Worm (Caenorhabditis elegans) whole organism, L1 larva: ENCODE results near the gene lgc-5.

Source experiments
- C04F5.9 ChIP-seq: sonication (generic microtip); optimal IDR thresholded peaks from 2 replicates; lab custom pipeline; 2016; ENCODE audit warnings: missing genetic modification characterization, missing compliant biosample characterization
- F16B12.6 ChIP-seq: fragments of 150-350 bp; optimal IDR thresholded peaks from 2 replicates; lab custom pipeline; 2014; ENCODE audit warnings: missing biosample characterization, missing genetic modification characterization
- alr-1 ChIP-seq: fragments of 200-800 bp; sonication (Bioruptor generic); optimal IDR thresholded peaks from 2 replicates; lab custom pipeline; 2018; ENCODE audit warnings: borderline replicate concordance, mild to moderate bottlenecking, missing genetic modification characterization, missing compliant biosample characterization
- aly-2 ChIP-seq: fragments of 150-350 bp; optimal IDR thresholded peaks from 2 replicates; lab custom pipeline; 2014; ENCODE audit warnings: missing biosample characterization, missing genetic modification characterization
- ama-1 ChIP-seq: fragments of 150-350 bp; optimal IDR thresholded peaks from 2 replicates; lab custom pipeline; 2014
- blmp-1 ChIP-seq: fragments of 150-350 bp; optimal IDR thresholded peaks from 2 replicates; lab custom pipeline; 2014; ENCODE audit warnings: missing biosample characterization, missing genetic modification characterization
- ceh-82 ChIP-seq, 3 experiments: fragments of 150-350 bp in 1 of 3; sonication (generic microtip) in 2 of 3; optimal IDR thresholded peaks; 2 replicates each; lab custom pipeline; 2014 to 2017; ENCODE audit warnings: missing biosample characterization in 3 of 3, missing genetic modification characterization in 3 of 3
- ceh-90 ChIP-seq: sonication (generic microtip); optimal IDR thresholded peaks from 2 replicates; lab custom pipeline; 2016; ENCODE audit warnings: missing genetic modification characterization, missing compliant biosample characterization
- efl-1 ChIP-seq, 4 experiments: fragments of 150-350 bp; optimal IDR thresholded peaks in 3 of 4; peaks in 1 of 4; 1 replicate in 1 of 4; 2 replicates in 3 of 4; lab custom pipeline; 2014; ENCODE audit warnings: missing biosample characterization in 2 of 4, missing genetic modification characterization in 2 of 4, missing genetic modification reagents in 2 of 4
- efl-3 ChIP-seq: fragments of 200-800 bp; sonication (Bioruptor generic); optimal IDR thresholded peaks from 2 replicates; lab custom pipeline; 2018; ENCODE audit warnings: mild to moderate bottlenecking, missing genetic modification characterization, missing compliant biosample characterization
- egl-27 ChIP-seq, 2 experiments: fragments of 150-350 bp in 1 of 2; sonication (generic microtip); optimal IDR thresholded peaks; 3 replicates each; lab custom pipeline; 2017 to 2018; ENCODE audit warnings: missing biosample characterization in 2 of 2, missing genetic modification characterization in 2 of 2, missing genetic modification reagents in 2 of 2
- ets-5 ChIP-seq: fragments of 200-800 bp; sonication (Bioruptor generic); IDR thresholded peaks from 2 replicates; pipeline ENCODE4 v1.3.6; 2022; ENCODE audit warnings: missing genetic modification characterization, missing compliant biosample characterization
- fkh-10 ChIP-seq: sonication (generic microtip); optimal IDR thresholded peaks from 2 replicates; lab custom pipeline; 2017; ENCODE audit warnings: missing biosample characterization, missing genetic modification reagents, missing genetic modification characterization
- fkh-4 ChIP-seq: sonication (generic microtip); optimal IDR thresholded peaks from 2 replicates; lab custom pipeline; 2016; ENCODE audit warnings: missing compliant biosample characterization, missing genetic modification characterization, borderline replicate concordance
- hlh-17 ChIP-seq: fragments of 200-800 bp; sonication (Bioruptor generic); optimal IDR thresholded peaks from 2 replicates; lab custom pipeline; 2018; ENCODE audit warnings: missing genetic modification characterization, mild to moderate bottlenecking, missing compliant biosample characterization, moderate library complexity, borderline replicate concordance
- hlh-4 ChIP-seq: sonication (generic microtip); optimal IDR thresholded peaks from 2 replicates; lab custom pipeline; 2016; ENCODE audit warnings: mild to moderate bottlenecking, missing genetic modification characterization, missing compliant biosample characterization
- irx-1 ChIP-seq: sonication (generic microtip); optimal IDR thresholded peaks from 2 replicates; lab custom pipeline; 2016; ENCODE audit warnings: missing genetic modification characterization, missing compliant biosample characterization
- jun-1 ChIP-seq: fragments of 150-350 bp; optimal IDR thresholded peaks from 2 replicates; lab custom pipeline; 2014; ENCODE audit warnings: missing biosample characterization, missing genetic modification reagents, missing genetic modification characterization
- lin-13 ChIP-seq: fragments of 150-350 bp; optimal IDR thresholded peaks from 2 replicates; lab custom pipeline; 2014; ENCODE audit warnings: missing biosample characterization, missing genetic modification reagents, missing genetic modification characterization
- lin-14 ChIP-seq: fragments of 200-800 bp; sonication (Bioruptor generic); optimal IDR thresholded peaks from 2 replicates; lab custom pipeline; 2018; ENCODE audit warnings: mild to moderate bottlenecking, missing genetic modification characterization, moderate library complexity, missing compliant biosample characterization
- lin-15B ChIP-seq: fragments of 150-350 bp; sonication (generic microtip); optimal IDR thresholded peaks from 3 replicates; lab custom pipeline; 2014; ENCODE audit warnings: missing biosample characterization, missing genetic modification characterization
- mab-9 ChIP-seq: fragments of 200-800 bp; sonication (Bioruptor generic); IDR thresholded peaks from 2 replicates; pipeline ENCODE4 v1.3.6; 2022; ENCODE audit warnings: missing genetic modification reagents, missing genetic modification characterization, missing compliant biosample characterization
- mdl-1 ChIP-seq, 2 experiments: fragments of 150-350 bp; optimal IDR thresholded peaks; 2 replicates each; lab custom pipeline; 2014 to 2017; ENCODE audit warnings: missing biosample characterization in 2 of 2, missing genetic modification characterization in 2 of 2, inconsistent platforms in 1 of 2
- nhr-47 ChIP-seq: sonication (generic microtip); optimal IDR thresholded peaks from 2 replicates; lab custom pipeline; 2016; ENCODE audit warnings: mild to moderate bottlenecking, missing genetic modification characterization, moderate library complexity, missing compliant biosample characterization
- nhr-76 ChIP-seq: sonication (generic microtip); optimal IDR thresholded peaks from 2 replicates; lab custom pipeline; 2017; ENCODE audit warnings: missing biosample characterization, missing genetic modification characterization
- nhr-77 ChIP-seq: fragments of 150-350 bp; optimal IDR thresholded peaks from 2 replicates; lab custom pipeline; 2014; ENCODE audit warnings: missing biosample characterization, missing genetic modification characterization
- nhr-84 ChIP-seq: sonication (generic microtip); optimal IDR thresholded peaks from 2 replicates; lab custom pipeline; 2017; ENCODE audit warnings: missing biosample characterization, missing genetic modification characterization
- nhr-85 ChIP-seq: sonication (generic microtip); peaks from one replicate; lab custom pipeline; 2016; ENCODE audit warnings: missing genetic modification characterization, inconsistent platforms, missing compliant biosample characterization
- pax-3 ChIP-seq: fragments of 200-800 bp; sonication (Bioruptor generic); optimal IDR thresholded peaks from 2 replicates; lab custom pipeline; 2018; ENCODE audit warnings: mild to moderate bottlenecking, missing genetic modification characterization, moderate library complexity, missing compliant biosample characterization
- pqm-1 ChIP-seq: sonication (generic microtip); optimal IDR thresholded peaks from 3 replicates; lab custom pipeline; 2017; ENCODE audit warnings: missing biosample characterization, missing genetic modification characterization
- skn-1 ChIP-seq: fragments of 150-350 bp; optimal IDR thresholded peaks from 2 replicates; lab custom pipeline; 2014; ENCODE audit warnings: missing biosample characterization, missing genetic modification characterization
- snu-23 ChIP-seq: sonication (generic microtip); optimal IDR thresholded peaks from 2 replicates; lab custom pipeline; 2016; ENCODE audit warnings: missing genetic modification characterization, missing compliant biosample characterization
- sup-37 ChIP-seq: fragments of 200-800 bp; sonication (Bioruptor generic); optimal IDR thresholded peaks from 2 replicates; lab custom pipeline; 2018; ENCODE audit warnings: mild to moderate bottlenecking, missing genetic modification characterization, missing compliant biosample characterization
- tbx-2 ChIP-seq: sonication (generic microtip); optimal IDR thresholded peaks from 2 replicates; lab custom pipeline; 2016; ENCODE audit warnings: missing genetic modification characterization, missing compliant biosample characterization
- tlp-1 ChIP-seq: fragments of 150-350 bp; optimal IDR thresholded peaks from 2 replicates; lab custom pipeline; 2014; ENCODE audit warnings: missing biosample characterization, missing genetic modification characterization
- unc-130 ChIP-seq: fragments of 150-350 bp; optimal IDR thresholded peaks from 2 replicates; lab custom pipeline; 2017; ENCODE audit warnings: missing biosample characterization, missing genetic modification characterization, inconsistent platforms
- zag-1 ChIP-seq: fragments of 150-350 bp; optimal IDR thresholded peaks from 2 replicates; lab custom pipeline; 2014; ENCODE audit warnings: missing biosample characterization, missing genetic modification characterization
- ztf-4 ChIP-seq: fragments of 150-350 bp; optimal IDR thresholded peaks from 2 replicates; lab custom pipeline; 2014; ENCODE audit warnings: missing biosample characterization, missing genetic modification characterization

Gene lgc-5

DNA sequence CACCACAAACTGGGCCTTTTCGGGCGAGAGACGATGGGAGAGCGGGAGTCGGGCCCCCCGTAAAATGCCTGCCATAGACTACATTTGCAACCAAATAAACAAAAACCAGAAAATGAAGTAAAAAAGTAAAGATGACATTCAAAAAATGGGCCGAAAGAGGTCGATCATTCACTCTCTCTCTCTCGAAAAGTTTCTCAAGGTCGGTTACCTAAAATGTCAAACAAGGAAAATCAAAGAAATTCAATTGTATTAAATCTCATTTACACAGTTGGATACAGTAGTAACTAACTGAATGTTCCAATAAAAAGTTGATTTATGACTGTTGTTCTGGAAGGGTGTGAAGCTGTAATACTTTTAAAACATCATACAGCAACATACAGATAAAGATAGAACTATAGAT lies 23.7 kb upstream of the lgc-5 start:
- TF ChIP-seq ets-5 (GFP tag; lab: Robert Waterston, UW) (no peak), ceh-82 (tag; optimal IDR thresholded peaks at IDR 0.05; lab: Kevin White, UChicago) (no peak), nhr-85 (peak; percentile 71), lin-14 (GFP tag; lab: Kevin White, UChicago) (peak; percentile 40), blmp-1 (tag; lab: Kevin White, UChicago) (peak; percentile 76)

DNA sequence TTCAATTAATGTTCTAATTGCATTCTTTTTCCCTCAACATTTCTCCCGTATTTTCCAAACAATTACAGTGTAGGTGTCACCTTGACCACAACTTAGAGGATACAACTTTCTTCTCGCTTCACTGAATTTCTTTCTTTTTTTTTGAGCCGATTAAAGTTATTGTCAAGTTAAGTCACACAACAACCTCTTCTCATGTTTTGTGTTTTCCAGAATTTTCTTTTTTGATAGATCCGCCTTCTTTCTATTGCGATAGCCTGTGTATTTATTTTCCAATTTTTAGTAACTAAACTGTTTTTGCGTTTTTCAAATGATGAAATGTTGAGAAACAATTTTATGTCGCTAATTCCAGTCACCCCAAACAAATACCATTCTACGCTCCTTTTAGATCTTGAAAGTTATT lies 16.8 kb upstream of the lgc-5 start, which contains the start of gene F35H10.3:
F35H10.3 (plus strand) TSS at position 301 of the 400 bp plus-strand sequence.
- TF ChIP-seq lin-13 (GFP tag; lab: Kevin White, UChicago), result no peak
- no peak for TF ChIP-seq hlh-17
- no peak for TF ChIP-seq nhr-47
- no peak for TF ChIP-seq ceh-90 (tag; lab: Kevin White, UChicago)
- TF ChIP-seq snu-23 (GFP tag; lab: Kevin White, UChicago), result no peak
- TF ChIP-seq efl-3 (GFP tag; lab: Kevin White, UChicago), result no peak
- TF ChIP-seq unc-130, result no peak
- no peak for TF ChIP-seq nhr-77 (tag; lab: Kevin White, UChicago)
- TF ChIP-seq C04F5.9 (tag; lab: Kevin White, UChicago), result no peak
- no peak for TF ChIP-seq sup-37
- TF ChIP-seq ztf-4, result no peak
- TF ChIP-seq aly-2 (tag; lab: Kevin White, UChicago), result no peak
- no peak for TF ChIP-seq ets-5 (GFP tag; lab: Robert Waterston, UW)
- no peak for TF ChIP-seq lin-14 (GFP tag; lab: Kevin White, UChicago)
- no peak for TF ChIP-seq ceh-82 (tag; optimal IDR thresholded peaks at IDR 0.05; lab: Kevin White, UChicago)
- no peak for TF ChIP-seq nhr-76
- TF ChIP-seq alr-1 (tag; lab: Kevin White, UChicago), result no peak
- TF ChIP-seq nhr-84 (tag; lab: Kevin White, UChicago), result no peak

DNA sequence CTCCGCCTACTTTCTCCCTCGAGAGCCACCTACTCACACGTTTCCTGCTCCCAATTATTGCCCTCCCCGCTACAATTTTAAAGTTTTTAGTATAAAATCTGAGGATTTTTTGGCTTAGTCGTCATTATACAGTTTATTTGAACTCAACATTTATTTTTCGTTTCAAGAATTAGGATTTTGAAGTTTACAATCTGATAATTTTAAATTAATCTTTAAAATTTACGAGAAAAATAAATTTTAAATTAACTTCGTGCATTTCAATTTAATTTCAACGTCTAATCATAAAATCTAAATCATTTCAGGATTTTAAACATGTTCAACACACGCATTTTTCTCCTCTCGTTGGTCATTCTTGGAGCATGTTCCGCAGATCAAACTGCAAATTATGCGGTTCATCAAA lies 13.6 kb upstream of the lgc-5 start, which contains the start of gene F35H10.2:
F35H10.2 (plus strand) TSS at position 301 of the 400 bp plus-strand sequence.
- TF ChIP-seq egl-27 (tag; optimal IDR thresholded peaks at IDR 0.05; lab: Kevin White, UChicago), result no peak
- TF ChIP-seq pqm-1 (tag; lab: Kevin White, UChicago), result no peak
- TF ChIP-seq blmp-1 (tag; lab: Kevin White, UChicago), result no peak
- no peak for TF ChIP-seq tbx-2 (tag; lab: Kevin White, UChicago)
- no peak for TF ChIP-seq skn-1 (tag; lab: Kevin White, UChicago)
- TF ChIP-seq nhr-47, result no peak
- TF ChIP-seq fkh-4 (tag; lab: Kevin White, UChicago), result no peak
- no peak for TF ChIP-seq unc-130

DNA sequence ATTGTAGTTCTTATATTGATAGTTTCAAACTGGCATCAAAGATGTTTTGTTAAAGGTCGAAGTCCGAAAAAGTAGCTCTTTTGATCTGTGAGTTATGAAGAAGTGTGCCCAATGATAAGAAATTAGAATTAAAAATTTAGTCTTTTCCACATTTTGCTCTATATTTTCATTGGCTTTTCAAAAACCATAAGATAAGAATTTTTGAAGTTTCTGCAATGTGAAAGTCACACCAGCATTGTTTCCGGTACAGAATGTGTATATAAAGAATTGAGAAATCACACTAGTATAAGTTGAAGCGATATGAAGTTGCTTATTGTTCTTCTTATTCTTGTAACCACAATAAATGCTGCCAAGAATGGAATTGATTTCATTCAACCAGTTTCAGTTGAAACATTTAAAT lies 10.0 kb upstream of the lgc-5 start, which contains the start of gene lys-10:
lys-10 (plus strand) TSS at position 301 of the 400 bp plus-strand sequence.
- no peak for TF ChIP-seq zag-1 (tag; lab: Kevin White, UChicago)

DNA sequence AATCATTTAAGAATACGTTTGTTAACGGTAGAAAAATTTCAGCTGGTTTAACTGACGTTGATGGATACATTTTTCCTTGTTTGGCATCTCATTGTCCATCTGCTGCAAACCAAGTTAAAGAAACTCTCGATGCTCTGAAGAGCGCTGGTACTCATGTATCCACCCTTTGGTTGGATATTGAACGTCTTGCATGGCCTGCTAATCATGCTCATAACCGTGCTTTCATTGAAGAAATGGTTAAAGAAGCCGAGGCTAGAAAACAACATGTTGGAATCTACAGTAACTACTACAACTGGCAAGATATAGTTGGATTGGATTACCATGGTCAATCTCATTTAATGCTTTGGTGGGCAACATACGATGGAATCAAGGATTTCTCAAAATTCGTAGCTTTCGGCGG lies 9.5 kb upstream of the lgc-5 start:
- TF ChIP-seq unc-130 (no peak), efl-1 (optimal IDR thresholded peaks at IDR 0.05; lab: Kevin White, UChicago) (no peak), efl-1 (GFP tag; optimal IDR thresholded peaks at IDR 0.05 in 1 of 2; lab: Kevin White, UChicago) (peak in 1 of 2 experiments; percentile 6)
- TF ChIP-seq, all 84 proteins: peak for 1

DNA sequence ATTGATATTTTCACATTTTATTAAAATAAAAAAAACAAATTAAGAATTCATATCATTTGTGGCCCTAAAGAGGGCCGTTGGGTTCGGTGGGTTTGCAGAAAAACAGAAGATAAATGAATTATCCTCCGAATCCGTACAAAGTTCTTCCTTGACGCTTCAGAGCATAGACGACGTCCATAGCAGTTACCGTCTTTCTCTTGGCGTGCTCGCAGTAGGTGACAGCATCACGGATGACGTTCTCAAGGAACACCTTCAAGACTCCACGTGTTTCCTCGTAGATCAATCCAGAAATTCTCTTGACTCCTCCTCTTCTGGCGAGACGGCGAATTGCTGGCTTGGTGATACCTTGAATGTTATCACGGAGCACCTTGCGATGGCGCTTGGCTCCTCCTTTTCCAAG lies 8.9 kb upstream of the lgc-5 start:
- TF ChIP-seq ceh-82 (tag; optimal IDR thresholded peaks at IDR 0.05; lab: Kevin White, UChicago), result no peak
- no peak for TF ChIP-seq lin-15B (tag; lab: Kevin White, UChicago)
- TF ChIP-seq nhr-77 (tag; lab: Kevin White, UChicago), result no peak
- TF ChIP-seq F16B12.6 (tag; lab: Kevin White, UChicago), result no peak
- TF ChIP-seq jun-1 (tag; lab: Kevin White, UChicago), result no peak
- no peak for TF ChIP-seq tlp-1 (tag; lab: Kevin White, UChicago)
- TF ChIP-seq hlh-4, result no peak
- no peak for TF ChIP-seq mab-9 (GFP tag; lab: Robert Waterston, UW)
- no peak for TF ChIP-seq fkh-10 (GFP tag; lab: Kevin White, UChicago)
- no peak for TF ChIP-seq mdl-1 (tag; optimal IDR thresholded peaks at IDR 0.05; lab: Kevin White, UChicago)
- TF ChIP-seq fkh-4 (tag; lab: Kevin White, UChicago), result no peak
- TF ChIP-seq ama-1 (lab: Kevin White, UChicago), result no peak
- TF ChIP-seq lin-13 (GFP tag; lab: Kevin White, UChicago), result no peak
- no peak for TF ChIP-seq irx-1 (tag; lab: Kevin White, UChicago)
- TF ChIP-seq pax-3 (tag; lab: Kevin White, UChicago), result no peak
